Worm (Caenorhabditis elegans) whole organism, L4 larva: ENCODE measurements around the gene idpp-3.
"Not testable (repeated sequence)": the region's sequence is repeated elsewhere in the genome, so short reads cannot be mapped to it uniquely, and the experiment has no call there.

Experiments
- R02D3.7 ChIP-seq: fragments of 150-350 bp; sonication (generic microtip); optimal IDR thresholded peaks from 3 replicates; lab custom pipeline; 2014; ENCODE audit warnings: missing biosample characterization, missing genetic modification characterization
- Y48G9A.11 ChIP-seq: fragments of 200-800 bp; sonication (Bioruptor generic); IDR thresholded peaks from 2 replicates; pipeline ENCODE4 v1.3.6; 2022; ENCODE audit warnings: missing genetic modification reagents, missing genetic modification characterization, missing compliant biosample characterization
- aha-1 ChIP-seq: fragments of 150-350 bp; peaks from one replicate; lab custom pipeline; 2014; ENCODE audit warnings: missing biosample characterization, missing genetic modification characterization
- arid-1 ChIP-seq: fragments of 200-800 bp; sonication (Bioruptor generic); conservative IDR thresholded peaks from 2 replicates; pipeline ENCODE4 v1.3.6; 2022; ENCODE audit warnings: missing genetic modification reagents, missing genetic modification characterization, missing compliant biosample characterization
- attf-4 ChIP-seq: sonication (generic microtip); optimal IDR thresholded peaks from 3 replicates; lab custom pipeline; 2017; ENCODE audit warnings: missing biosample characterization, missing genetic modification characterization
- ceh-62 ChIP-seq: sonication (generic microtip); optimal IDR thresholded peaks from 2 replicates; lab custom pipeline; 2017; ENCODE audit warnings: missing biosample characterization, missing genetic modification characterization
- ctbp-1 ChIP-seq: fragments of 200-800 bp; sonication (Bioruptor generic); IDR thresholded peaks from 2 replicates; pipeline ENCODE4 v1.3.6; 2022; ENCODE audit warnings: missing genetic modification reagents, missing genetic modification characterization, missing compliant biosample characterization
- daf-12 ChIP-seq: fragments of 150-350 bp; optimal IDR thresholded peaks from 2 replicates; lab custom pipeline; 2014; ENCODE audit warnings: missing biosample characterization, missing genetic modification reagents, missing genetic modification characterization
- daf-8 ChIP-seq: fragments of 200-800 bp; sonication (Bioruptor generic); IDR thresholded peaks from 2 replicates; pipeline ENCODE4 v1.3.6; 2022; ENCODE audit warnings: missing genetic modification characterization, missing compliant biosample characterization
- dmd-6 ChIP-seq: fragments of 200-800 bp; sonication (Bioruptor generic); IDR thresholded peaks from 2 replicates; pipeline ENCODE4 v1.3.6; 2022; ENCODE audit warnings: missing genetic modification reagents, missing genetic modification characterization, missing compliant biosample characterization
- dmd-8 ChIP-seq: fragments of 200-800 bp; sonication (Bioruptor generic); IDR thresholded peaks from 2 replicates; pipeline ENCODE4 v1.3.6; 2022; ENCODE audit warnings: missing genetic modification characterization, missing compliant biosample characterization
- dmd-9 ChIP-seq: fragments of 200-800 bp; sonication (Bioruptor generic); IDR thresholded peaks from 2 replicates; pipeline ENCODE4 v1.3.6; 2022; ENCODE audit warnings: missing genetic modification reagents, missing genetic modification characterization, missing compliant biosample characterization
- dve-1 ChIP-seq: sonication (generic microtip); optimal IDR thresholded peaks from 2 replicates; lab custom pipeline; 2017; ENCODE audit warnings: antibody characterized with exemption, mild to moderate bottlenecking, missing genetic modification characterization, missing compliant biosample characterization; ENCODE audit not compliant: insufficient read depth
- fos-1 ChIP-seq: fragments of 150-350 bp; optimal IDR thresholded peaks from 2 replicates; lab custom pipeline; 2014; ENCODE audit warnings: missing biosample characterization, missing genetic modification characterization
- hlh-11 ChIP-seq: fragments of 200-800 bp; sonication (Bioruptor generic); optimal IDR thresholded peaks from 2 replicates; lab custom pipeline; 2018; ENCODE audit warnings: mild to moderate bottlenecking, missing genetic modification characterization, missing compliant biosample characterization
- hmg-1.1 ChIP-seq: fragments of 200-800 bp; sonication (Bioruptor generic); IDR thresholded peaks from 2 replicates; pipeline ENCODE4 v1.3.6; 2022; ENCODE audit warnings: missing genetic modification reagents, missing genetic modification characterization, missing compliant biosample characterization
- jun-1 ChIP-seq: fragments of 150-350 bp; optimal IDR thresholded peaks from 2 replicates; lab custom pipeline; 2014; ENCODE audit warnings: missing biosample characterization, missing genetic modification reagents, missing genetic modification characterization
- lim-7 ChIP-seq: fragments of 200-800 bp; sonication (Bioruptor generic); IDR thresholded peaks from 2 replicates; pipeline ENCODE4 v1.3.6; 2022; ENCODE audit warnings: missing genetic modification characterization, missing compliant biosample characterization
- lin-1 ChIP-seq: fragments of 200-800 bp; sonication (Bioruptor generic); IDR thresholded peaks from 2 replicates; pipeline ENCODE4 v1.3.6; 2022; ENCODE audit warnings: missing genetic modification reagents, missing genetic modification characterization, missing compliant biosample characterization
- lin-29 ChIP-seq: fragments of 200-800 bp; sonication (Bioruptor generic); IDR thresholded peaks from 2 replicates; pipeline ENCODE4 v1.3.6; 2022; ENCODE audit warnings: missing genetic modification reagents, missing genetic modification characterization, missing compliant biosample characterization
- lin-39 ChIP-seq: fragments of 150-350 bp; optimal IDR thresholded peaks from 2 replicates; lab custom pipeline; 2014; ENCODE audit warnings: missing biosample characterization, missing genetic modification reagents, missing genetic modification characterization
- lsy-2 ChIP-seq, 2 experiments: fragments of 150-350 bp in 1 of 2; sonication (generic microtip) in 1 of 2; optimal IDR thresholded peaks; 2 replicates each; lab custom pipeline; 2014 to 2017; ENCODE audit warnings: missing biosample characterization in 2 of 2, missing genetic modification characterization in 2 of 2
- nhr-10 ChIP-seq: fragments of 150-350 bp; optimal IDR thresholded peaks from 2 replicates; lab custom pipeline; 2014; ENCODE audit warnings: missing biosample characterization, missing genetic modification characterization
- nhr-111 ChIP-seq: fragments of 200-800 bp; sonication (Bioruptor generic); optimal IDR thresholded peaks from 2 replicates; lab custom pipeline; 2018; ENCODE audit warnings: mild to moderate bottlenecking, missing genetic modification characterization, missing compliant biosample characterization
- nhr-28 ChIP-seq: fragments of 150-350 bp; optimal IDR thresholded peaks from 2 replicates; lab custom pipeline; 2014; ENCODE audit warnings: missing biosample characterization, missing genetic modification characterization
- nhr-48 ChIP-seq: sonication (generic microtip); optimal IDR thresholded peaks from 2 replicates; lab custom pipeline; 2016; ENCODE audit warnings: mild to moderate bottlenecking, missing genetic modification characterization, missing compliant biosample characterization
- nhr-6 ChIP-seq: fragments of 150-350 bp; optimal IDR thresholded peaks from 2 replicates; lab custom pipeline; 2014; ENCODE audit warnings: missing biosample characterization, missing genetic modification characterization
- pqm-1 ChIP-seq: sonication (generic microtip); optimal IDR thresholded peaks from 2 replicates; lab custom pipeline; 2017; ENCODE audit warnings: missing biosample characterization, missing genetic modification characterization
- skn-1 ChIP-seq: fragments of 150-350 bp; optimal IDR thresholded peaks from 2 replicates; lab custom pipeline; 2014; ENCODE audit warnings: missing biosample characterization, missing genetic modification characterization
- snpc-4 ChIP-seq: fragments of 150-350 bp; optimal IDR thresholded peaks from 2 replicates; lab custom pipeline; 2014; ENCODE audit warnings: missing biosample characterization, missing genetic modification characterization
- unc-130 ChIP-seq: sonication (generic microtip); optimal IDR thresholded peaks from 2 replicates; lab custom pipeline; 2016; ENCODE audit warnings: missing genetic modification reagents, missing genetic modification characterization, missing compliant biosample characterization
- vab-7 ChIP-seq: fragments of 200-800 bp; sonication (Bioruptor generic); IDR thresholded peaks from 2 replicates; pipeline ENCODE4 v1.3.6; 2022; ENCODE audit warnings: missing genetic modification reagents, missing genetic modification characterization, missing compliant biosample characterization
- zag-1 ChIP-seq: fragments of 150-350 bp; optimal IDR thresholded peaks from 2 replicates; lab custom pipeline; 2014; ENCODE audit warnings: missing biosample characterization, missing genetic modification characterization
- zfp-2 ChIP-seq: sonication (generic microtip); optimal IDR thresholded peaks from 2 replicates; lab custom pipeline; 2016; ENCODE audit warnings: mild to moderate bottlenecking, missing genetic modification characterization, missing compliant biosample characterization
- zip-11 ChIP-seq: fragments of 200-800 bp; sonication (Bioruptor generic); IDR thresholded peaks from 2 replicates; pipeline ENCODE4 v1.3.6; 2022; ENCODE audit warnings: missing genetic modification characterization, missing compliant biosample characterization
- zip-2 ChIP-seq: fragments of 150-350 bp; optimal IDR thresholded peaks from 2 replicates; lab custom pipeline; 2014; ENCODE audit warnings: missing biosample characterization, missing genetic modification characterization
- ztf-11 ChIP-seq: fragments of 150-350 bp; optimal IDR thresholded peaks from 2 replicates; lab custom pipeline; 2014; ENCODE audit warnings: missing biosample characterization, missing genetic modification characterization

idpp-3 gene

DNA sequence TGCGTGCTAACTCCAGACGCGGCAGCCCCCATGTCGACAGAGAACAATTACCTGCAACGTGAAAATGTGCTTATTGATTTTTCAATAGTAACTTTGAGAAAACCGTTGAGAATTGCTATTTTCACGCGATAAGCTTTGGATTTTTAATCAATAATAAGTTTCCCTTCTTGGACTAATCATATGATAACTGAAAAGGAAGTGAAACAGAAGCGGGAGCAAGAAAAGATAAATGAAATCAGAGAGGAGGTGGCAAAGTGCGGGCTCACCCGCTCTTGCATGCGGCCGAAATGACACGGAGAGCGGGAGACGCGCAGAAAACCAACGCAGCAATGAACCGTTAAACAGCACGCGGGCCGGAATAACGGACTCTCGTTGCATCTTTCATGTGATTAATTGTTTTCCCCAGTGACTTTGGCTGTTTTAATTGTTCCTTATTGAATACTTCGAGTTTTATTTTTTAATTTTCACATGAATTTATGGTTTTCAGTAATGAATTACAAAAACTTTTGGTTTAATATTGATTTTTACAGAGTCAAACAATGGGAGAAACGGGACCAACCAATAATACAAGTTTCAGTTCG is 8.9 kb upstream of the idpp-3 start, which contains the start of the genes flwr-1 and tbc-1 (continued):
- TF ChIP-seq nhr-6 (no peak), lin-29 (GFP tag; lab: Robert Waterston, UW) (no peak), daf-12 (tag; lab: Kevin White, UChicago) (no peak), jun-1 (tag; lab: Kevin White, UChicago) (no peak), nhr-28 (peak; percentile 10), unc-130 (GFP tag; lab: Kevin White, UChicago) (no peak), Y48G9A.11 (GFP tag; lab: Robert Waterston, UW) (no peak), lin-1 (GFP tag; lab: Robert Waterston, UW) (no peak), dve-1 (tag; lab: Kevin White, UChicago) (peak; percentile 47), nhr-111 (GFP tag; lab: Kevin White, UChicago) (no peak), pqm-1 (tag; lab: Kevin White, UChicago) (peak; percentile 29), lin-39 (no peak), hmg-1.1 (GFP tag; lab: Robert Waterston, UW) (peak; percentile 60; the same call in 1 of the 2 replicates), attf-4 (tag; lab: Kevin White, UChicago) (no peak), zag-1 (no peak), ctbp-1 (GFP tag; lab: Robert Waterston, UW) (no peak), arid-1 (GFP tag; lab: Robert Waterston, UW) (no peak), skn-1 (tag; lab: Kevin White, UChicago) (no peak), lim-7 (GFP tag; lab: Robert Waterston, UW) (no peak)

DNA sequence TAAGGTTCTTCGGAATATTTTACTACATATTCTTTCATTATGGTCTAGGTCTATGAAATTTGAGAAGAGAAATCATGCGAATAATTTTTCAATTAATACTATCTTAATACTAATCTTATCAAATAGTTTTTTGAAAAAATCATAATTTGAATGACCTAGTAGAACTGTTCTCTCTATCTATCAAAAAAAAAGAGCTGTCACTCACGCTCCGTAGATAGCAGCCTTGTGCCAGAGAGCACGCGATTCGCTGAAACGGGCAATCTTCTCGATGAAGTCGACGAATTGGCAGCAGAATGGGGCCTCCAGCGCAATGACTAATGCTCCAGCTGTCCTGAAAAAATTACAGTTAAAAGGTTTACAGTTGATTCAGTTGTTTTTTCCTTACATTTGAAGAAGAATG is 8.2 kb upstream of the idpp-3 start:
- TF ChIP-seq fos-1 (tag; lab: Kevin White, UChicago) (no peak), zfp-2 (tag; lab: Kevin White, UChicago) (no peak), dmd-8 (GFP tag; lab: Robert Waterston, UW) (no peak), hlh-11 (tag; lab: Kevin White, UChicago) (peak; percentile 25), dmd-6 (GFP tag; lab: Robert Waterston, UW) (peak; percentile 61), ceh-62 (tag; lab: Kevin White, UChicago) (no peak), nhr-28 (no peak), nhr-10 (tag; lab: Kevin White, UChicago) (no peak)

DNA sequence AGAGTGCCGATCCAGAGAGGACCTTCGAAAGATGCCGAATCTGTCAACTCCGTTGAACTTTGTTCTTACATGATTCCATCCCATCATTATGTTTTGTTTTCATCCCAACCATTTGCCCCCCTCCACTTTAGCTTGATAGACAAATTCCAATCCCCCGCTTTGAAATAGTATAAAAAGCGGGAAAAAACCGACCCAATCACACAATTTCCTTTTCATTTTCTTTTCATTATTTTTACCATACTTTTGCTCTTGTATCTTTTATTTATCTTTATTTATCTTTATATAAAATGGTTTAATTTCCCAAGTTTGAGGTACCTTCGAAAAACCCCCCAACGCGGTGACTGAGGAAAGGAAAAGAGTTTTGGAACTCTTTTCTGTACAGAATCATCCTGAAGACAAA is 5.1 kb upstream of the idpp-3 start, which contains the start of gene F20D1.22:
F20D1.22 (plus strand) TSS at position 301 of the 400 bp plus-strand sequence.
- TF ChIP-seq ztf-11, nhr-48, snpc-4 (tag; lab: Kevin White, UChicago): not testable (repeated sequence)

DNA sequence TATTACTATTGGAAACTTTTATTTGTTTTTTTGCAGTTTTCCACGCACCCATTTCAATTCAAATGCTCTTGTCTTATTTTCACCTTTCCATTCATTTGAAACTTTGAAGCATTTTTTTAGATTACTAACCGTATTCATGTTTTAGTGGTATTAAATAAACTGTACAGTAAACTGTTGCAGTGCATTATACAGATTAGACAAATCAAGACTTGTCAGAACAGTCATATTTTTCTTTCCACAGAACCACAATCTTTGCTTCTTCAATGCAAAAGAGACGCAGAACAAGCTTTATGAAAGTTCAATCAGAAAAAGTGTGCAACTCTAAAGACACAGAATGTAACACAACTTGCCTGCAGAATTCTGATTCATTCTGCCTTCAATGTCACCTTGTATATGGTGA is 4.4 kb upstream of the idpp-3 start, which contains the start of gene F45B8.5:
F45B8.5 (plus strand) TSS at position 301 of the 400 bp plus-strand sequence.
- TF ChIP-seq nhr-6 (no peak), zfp-2 (tag; lab: Kevin White, UChicago) (no peak), dmd-9 (GFP tag; lab: Robert Waterston, UW) (no peak), R02D3.7 (tag; lab: Kevin White, UChicago) (no peak), aha-1 (tag; lab: Kevin White, UChicago) (no peak), hlh-11 (tag; lab: Kevin White, UChicago) (no peak), daf-8 (GFP tag; lab: Robert Waterston, UW) (no peak), hmg-1.1 (GFP tag; lab: Robert Waterston, UW) (no peak), vab-7 (GFP tag; lab: Robert Waterston, UW) (no peak), lsy-2 (tag; optimal IDR thresholded peaks at IDR 0.05; lab: Kevin White, UChicago) (no peak), zip-11 (GFP tag; lab: Robert Waterston, UW) (no peak), zip-2 (tag; lab: Kevin White, UChicago) (no peak), lin-29 (GFP tag; lab: Robert Waterston, UW) (no peak)
